Fruit fly (Drosophila melanogaster): Measurements from ENCODE around the gene Wnt4.
A peak's percentile ranks its signal among the peaks of the same experiment; 100 is the strongest.

The Wnt4 gene

dm6 chr2L:7277017-7277416 lies at the start of gene Wnt4:
Wnt4 (minus strand) TSS chr2L:7277171.
- TF ChIP-seq Dfd (GFP tag; optimal IDR thresholded peaks at IDR 0.05) (peak; percentile 89), Rel (GFP tag; optimal IDR thresholded peaks at IDR 0.05) (no peak), Rel (tag; optimal IDR thresholded peaks at IDR 0.05) (no peak)

- TF ChIP-seq Hr83 (GFP tag; optimal IDR thresholded peaks at IDR 0.05; ENCODE audit: poor library complexity, severe bottlenecking) (no peak), sage (GFP tag; optimal IDR thresholded peaks at IDR 0.05) (no peak), Mio (GFP tag; optimal IDR thresholded peaks at IDR 0.05) (no peak), OdsH (GFP tag; optimal IDR thresholded peaks at IDR 0.05) (no peak), Hr78 (GFP tag; optimal IDR thresholded peaks at IDR 0.05) (no peak)
These were observed 49.4 kb upstream of the Wnt4 start for dm6 chr2L:7326405-7326804.

- TF ChIP-seq h (GFP tag; optimal IDR thresholded peaks at IDR 0.05) = peak; percentile 35
- TF ChIP-seq brk (GFP tag; optimal IDR thresholded peaks at IDR 0.05) = peak; percentile 42
- TF ChIP-seq jim (GFP tag; optimal IDR thresholded peaks at IDR 0.05) = no peak
- TF ChIP-seq woc (GFP tag; optimal IDR thresholded peaks at IDR 0.05) = peak; percentile 22
- TF ChIP-seq Sp1 (GFP tag; optimal IDR thresholded peaks at IDR 0.05) = peak; percentile 56
- peak; percentile 79 for TF ChIP-seq OdsH (GFP tag; optimal IDR thresholded peaks at IDR 0.05)
- no peak for TF ChIP-seq CG32264 (GFP tag; optimal IDR thresholded peaks at IDR 0.05)
- TF ChIP-seq Dfd (GFP tag; optimal IDR thresholded peaks at IDR 0.05) = no peak
- TF ChIP-seq fru (GFP tag; optimal IDR thresholded peaks at IDR 0.05) = peak; percentile 73
- TF ChIP-seq usp (GFP tag; optimal IDR thresholded peaks at IDR 0.05) = no peak
- no peak for TF ChIP-seq Hr78 (GFP tag; optimal IDR thresholded peaks at IDR 0.05)
- peak; percentile 71 for TF ChIP-seq HLH106 (tag; optimal IDR thresholded peaks at IDR 0.05)
- TF ChIP-seq Hr83 (GFP tag; optimal IDR thresholded peaks at IDR 0.05; ENCODE audit: poor library complexity, severe bottlenecking) = no peak
- TF ChIP-seq Mio (GFP tag; optimal IDR thresholded peaks at IDR 0.05) = no peak
- no peak for TF ChIP-seq dsf (GFP tag; optimal IDR thresholded peaks at IDR 0.05; ENCODE audit: borderline replicate concordance)
- peak; percentile 66 for TF ChIP-seq Hnf4 (GFP tag; optimal IDR thresholded peaks at IDR 0.05)
- TF ChIP-seq Jra (GFP tag; optimal IDR thresholded peaks at IDR 0.05) = peak; percentile 45
- TF ChIP-seq rgr (GFP tag; optimal IDR thresholded peaks at IDR 0.05) = peak; percentile 37
- peak; percentile 53 for TF ChIP-seq br (GFP tag; optimal IDR thresholded peaks at IDR 0.05)
- peak in 1 of 2 experiments; percentile 78 for TF ChIP-seq foxo (GFP tag; optimal IDR thresholded peaks at IDR 0.05)
- no peak for TF ChIP-seq lola (GFP tag; optimal IDR thresholded peaks at IDR 0.05)
- peak; percentile 48 for TF ChIP-seq psq (GFP tag; optimal IDR thresholded peaks at IDR 0.05)
- peak; percentile 70 for TF ChIP-seq ey (GFP tag; optimal IDR thresholded peaks at IDR 0.05)
- peak; percentile 51 for TF ChIP-seq dmrt93B (GFP tag; optimal IDR thresholded peaks at IDR 0.05)
These were observed 46.0 kb upstream of the Wnt4 start for dm6 chr2L:7323005-7323404.

dm6 chr2L:7321110-7321509 lies 44.1 kb upstream of the Wnt4 start:
- TF ChIP-seq sage (GFP tag; optimal IDR thresholded peaks at IDR 0.05) (peak; percentile 61), fru (GFP tag; optimal IDR thresholded peaks at IDR 0.05) (peak; percentile 85), br (GFP tag; optimal IDR thresholded peaks at IDR 0.05) (peak; percentile 81), Jra (GFP tag; optimal IDR thresholded peaks at IDR 0.05) (peak; percentile 35), woc (GFP tag; optimal IDR thresholded peaks at IDR 0.05) (peak; percentile 62), CG32264 (GFP tag; optimal IDR thresholded peaks at IDR 0.05) (peak; percentile 60), brk (GFP tag; optimal IDR thresholded peaks at IDR 0.05) (peak; percentile 71), ey (GFP tag; optimal IDR thresholded peaks at IDR 0.05) (peak; percentile 77), Dfd (GFP tag; optimal IDR thresholded peaks at IDR 0.05) (no peak), Dif (GFP tag; optimal IDR thresholded peaks at IDR 0.05; ENCODE audit: partially characterized antibody) (no peak), lola (GFP tag; optimal IDR thresholded peaks at IDR 0.05) (no peak), OdsH (GFP tag; optimal IDR thresholded peaks at IDR 0.05) (peak; percentile 73), pan (optimal IDR thresholded peaks at IDR 0.05) (no peak), CG9705 (GFP tag; optimal IDR thresholded peaks at IDR 0.05) (no peak), usp (GFP tag; optimal IDR thresholded peaks at IDR 0.05) (no peak), Myc (optimal IDR thresholded peaks at IDR 0.05) (no peak), Abd-B (GFP tag; optimal IDR thresholded peaks at IDR 0.05) (no peak), CrebA (GFP tag; optimal IDR thresholded peaks at IDR 0.05; ENCODE audit: borderline replicate concordance) (no peak), h (GFP tag; optimal IDR thresholded peaks at IDR 0.05) (peak; percentile 87), rgr (GFP tag; optimal IDR thresholded peaks at IDR 0.05) (peak; percentile 80), psq (GFP tag; optimal IDR thresholded peaks at IDR 0.05) (peak; percentile 63), N (GFP tag; optimal IDR thresholded peaks at IDR 0.05) (no peak), dsf (GFP tag; optimal IDR thresholded peaks at IDR 0.05; ENCODE audit: borderline replicate concordance) (no peak), foxo (GFP tag; optimal IDR thresholded peaks at IDR 0.05) (peak in 1 of 2 experiments; percentile 84), dl (GFP tag; optimal IDR thresholded peaks at IDR 0.05; ENCODE audit: insufficient read depth in 1 of 2, partially characterized antibody in 2 of 2) (no peak), dmrt93B (GFP tag; optimal IDR thresholded peaks at IDR 0.05) (no peak), Hnf4 (GFP tag; optimal IDR thresholded peaks at IDR 0.05) (peak; percentile 77), Sp1 (GFP tag; optimal IDR thresholded peaks at IDR 0.05) (peak; percentile 61), Vsx2 (GFP tag; optimal IDR thresholded peaks at IDR 0.05; ENCODE audit: partially characterized antibody) (no peak), tai (GFP tag; optimal IDR thresholded peaks at IDR 0.05) (peak; percentile 40), Mio (GFP tag; optimal IDR thresholded peaks at IDR 0.05) (no peak), Hr83 (GFP tag; optimal IDR thresholded peaks at IDR 0.05; ENCODE audit: poor library complexity, severe bottlenecking) (no peak), Hr78 (GFP tag; optimal IDR thresholded peaks at IDR 0.05) (no peak), jim (GFP tag; optimal IDR thresholded peaks at IDR 0.05) (no peak), Rel (GFP tag; optimal IDR thresholded peaks at IDR 0.05) (peak; percentile 8), Rel (tag; optimal IDR thresholded peaks at IDR 0.05) (no peak), HLH106 (tag; optimal IDR thresholded peaks at IDR 0.05) (peak; percentile 57), sv (GFP tag; optimal IDR thresholded peaks at IDR 0.05) (no peak), GATAd (GFP tag; optimal IDR thresholded peaks at IDR 0.05) (no peak)
